Fruit fly (Drosophila melanogaster): Measurements from ENCODE around the gene SelR.
A peak's percentile ranks its signal among the peaks of the same experiment; 100 is the strongest.

The SelR gene

DNA sequence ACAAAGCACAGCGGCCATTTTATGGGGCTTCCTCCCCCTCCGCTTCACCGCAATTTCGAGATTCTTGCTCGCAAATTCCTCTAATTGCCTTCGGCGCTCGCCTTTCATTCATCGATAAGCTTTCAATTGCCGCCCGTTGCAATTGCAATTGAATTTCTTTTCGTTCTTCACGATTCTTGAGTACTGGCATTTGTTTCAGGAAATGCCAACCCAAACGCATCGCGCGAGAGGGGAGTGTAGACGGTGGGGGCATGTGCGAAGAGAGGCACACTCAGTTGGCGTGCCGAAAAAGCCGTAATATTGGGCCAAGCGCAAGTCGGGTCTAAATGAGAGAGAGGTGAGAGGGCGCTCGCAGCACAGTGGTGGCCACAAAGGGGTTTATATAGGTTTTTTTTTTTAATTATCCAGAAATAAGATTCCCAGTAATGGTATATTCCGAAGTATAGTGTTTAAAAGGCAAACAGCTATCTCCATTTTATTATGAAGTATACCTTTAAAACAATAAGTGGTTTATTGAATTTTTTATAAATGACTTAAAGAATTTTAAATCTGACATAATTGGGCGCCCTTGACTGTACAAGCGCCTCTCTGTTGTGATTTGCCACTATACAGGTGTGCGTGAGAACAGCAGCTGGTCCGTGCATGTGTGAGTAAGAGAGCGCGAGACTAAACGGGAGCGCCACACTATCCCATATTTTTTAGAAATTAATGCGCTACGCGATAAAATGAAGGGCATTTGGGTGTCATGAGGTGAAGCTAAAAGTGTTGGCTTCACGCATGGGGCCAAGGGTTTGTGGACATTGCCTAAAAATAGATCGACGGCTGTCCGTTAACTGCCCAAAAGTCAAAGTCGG is 18.2 kb upstream of the SelR start (continued):
- TF ChIP-seq CG2129 (GFP tag; IDR thresholded peaks at IDR 0.05; ENCODE audit: partially characterized antibody) = no peak
- TF ChIP-seq vvl (GFP tag; IDR thresholded peaks at IDR 0.05) = peak; percentile 94
- no peak for TF ChIP-seq bbx (GFP tag; IDR thresholded peaks at IDR 0.05; ENCODE audit: partially characterized antibody)
- TF ChIP-seq maf-S (GFP tag; optimal IDR thresholded peaks at IDR 0.05) = peak; percentile 82
- TF ChIP-seq sd (tag; optimal IDR thresholded peaks at IDR 0.05) = peak; percentile 80
- peak; percentile 54 for TF ChIP-seq CG10565 (GFP tag; optimal IDR thresholded peaks at IDR 0.05)
- peak; percentile 85 for TF ChIP-seq CG15011 (GFP tag; optimal IDR thresholded peaks at IDR 0.05)
- TF ChIP-seq CG11695 (GFP tag; IDR thresholded peaks at IDR 0.05) = peak; percentile 85
- TF ChIP-seq Mes4 (GFP tag; optimal IDR thresholded peaks at IDR 0.05) = peak; percentile 82
- TF ChIP-seq CG8089 (GFP tag; optimal IDR thresholded peaks at IDR 0.05) = peak; percentile 78
- peak; percentile 69 for TF ChIP-seq CG10462 (GFP tag; optimal IDR thresholded peaks at IDR 0.05)
- TF ChIP-seq sc (optimal IDR thresholded peaks at IDR 0.05) = no peak
- peak; percentile 75 for TF ChIP-seq sc (GFP tag; optimal IDR thresholded peaks at IDR 0.05)
- peak; percentile 77 for TF ChIP-seq CG17328 (GFP tag; IDR thresholded peaks at IDR 0.05)
- peak; percentile 90 for TF ChIP-seq stc (GFP tag; IDR thresholded peaks at IDR 0.05)
- peak; percentile 63 for TF ChIP-seq Lhr (GFP tag; optimal IDR thresholded peaks at IDR 0.05)
- TF ChIP-seq Dref (GFP tag; IDR thresholded peaks at IDR 0.05) = no peak
- TF ChIP-seq ap (GFP tag; IDR thresholded peaks at IDR 0.05) = peak; percentile 77
- peak; percentile 76; the same call in 3 of the 4 replicates for TF ChIP-seq chinmo (GFP tag; IDR thresholded peaks at IDR 0.05; ENCODE audit: partially characterized antibody)
- 0 out of 2 replicates have a peak, but pooled peaks have one; percentile 25 for TF ChIP-seq Scr (GFP tag; IDR thresholded peaks at IDR 0.05; ENCODE audit: partially characterized antibody)
- TF ChIP-seq CG18764 (GFP tag; optimal IDR thresholded peaks at IDR 0.05) = peak; percentile 45
- TF ChIP-seq CG3163 (GFP tag; optimal IDR thresholded peaks at IDR 0.05) = peak; percentile 85
- TF ChIP-seq CG2875 (GFP tag; optimal IDR thresholded peaks at IDR 0.05) = peak; percentile 80
- TF ChIP-seq CG12236 (GFP tag; optimal IDR thresholded peaks at IDR 0.05) = peak; percentile 70
- TF ChIP-seq CG17568 (GFP tag; optimal IDR thresholded peaks at IDR 0.05) = peak; percentile 81
- TF ChIP-seq schlank (tag; optimal IDR thresholded peaks at IDR 0.05) = peak; percentile 74
- TF ChIP-seq Deaf1 (tag; optimal IDR thresholded peaks at IDR 0.05) = peak; percentile 48
- TF ChIP-seq Doc3 (GFP tag; IDR thresholded peaks at IDR 0.05; ENCODE audit: partially characterized antibody) = no peak
- TF ChIP-seq Atf3 (GFP tag; optimal IDR thresholded peaks at IDR 0.05) = peak; percentile 48
- TF ChIP-seq CG15073 (GFP tag; optimal IDR thresholded peaks at IDR 0.05) = peak; percentile 95
- TF ChIP-seq CG7987 (GFP tag; optimal IDR thresholded peaks at IDR 0.05) = peak; percentile 12
- peak; percentile 85 for TF ChIP-seq CG2712 (tag; optimal IDR thresholded peaks at IDR 0.05)
- TF ChIP-seq CG8924 (tag; optimal IDR thresholded peaks at IDR 0.05) = peak; percentile 88
- TF ChIP-seq dysf (GFP tag; IDR thresholded peaks at IDR 0.05) = peak; percentile 93
- TF ChIP-seq CG4328 (GFP tag; optimal IDR thresholded peaks at IDR 0.05) = peak; percentile 92
- TF ChIP-seq Dip2 (GFP tag; IDR thresholded peaks at IDR 0.05) = no peak
- TF ChIP-seq az2 (GFP tag; optimal IDR thresholded peaks at IDR 0.05) = peak; percentile 86
- TF ChIP-seq tna (GFP tag; IDR thresholded peaks at IDR 0.05; ENCODE audit: partially characterized antibody) = 0 out of 2 replicates have a peak, but pooled peaks have one; percentile 7
- peak; percentile 60 for TF ChIP-seq CG5245 (GFP tag; optimal IDR thresholded peaks at IDR 0.05)
- no peak for TF ChIP-seq hb (GFP tag; IDR thresholded peaks at IDR 0.05; ENCODE audit: partially characterized antibody)
- TF ChIP-seq klu (GFP tag; IDR thresholded peaks at IDR 0.05) = peak; percentile 77; the same call in 1 of the 2 replicates
- TF ChIP-seq NFAT (GFP tag; IDR thresholded peaks at IDR 0.05) = peak; percentile 73
- TF ChIP-seq Hmx (GFP tag; optimal IDR thresholded peaks at IDR 0.05) = peak; percentile 84
- peak; percentile 60 for TF ChIP-seq Bdp1 (GFP tag; optimal IDR thresholded peaks at IDR 0.05)
- peak; percentile 87 for TF ChIP-seq NfI (GFP tag; optimal IDR thresholded peaks at IDR 0.05)
- peak; percentile 73 for TF ChIP-seq Awh (GFP tag; IDR thresholded peaks at IDR 0.05)
- peak; percentile 41 for TF ChIP-seq CG30020 (tag; optimal IDR thresholded peaks at IDR 0.05)
- no peak for TF ChIP-seq CG8478 (optimal IDR thresholded peaks at IDR 0.05)
- peak; percentile 69 for TF ChIP-seq GATAe (GFP tag; conservative IDR thresholded peaks at IDR 0.05)

Data from whole organism, embryonic.